Worm (Caenorhabditis elegans): Measurements from ENCODE around the gene F36H5.9.

DNA sequence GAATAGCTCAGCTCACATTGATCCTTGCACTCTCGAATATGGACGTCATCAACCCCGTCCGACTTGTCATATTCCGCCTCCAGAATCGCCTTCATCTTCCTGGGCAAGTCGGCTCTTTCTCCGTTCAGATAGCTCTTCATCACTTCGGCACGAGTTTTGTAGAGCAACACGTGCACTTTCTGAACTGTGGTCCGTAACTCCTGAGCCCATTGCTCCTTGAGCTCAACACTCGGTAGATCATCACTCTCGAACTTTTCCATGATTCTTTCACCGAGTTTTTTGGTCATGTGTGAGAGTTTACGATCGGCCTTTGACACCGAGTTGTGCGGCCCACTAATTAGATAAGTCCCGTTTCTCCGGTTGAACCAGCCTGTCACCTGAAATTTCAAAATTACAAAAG lies 17.7 kb downstream of the F36H5.9 start:
- no peak for TF ChIP-seq nhr-12 (tag; optimal IDR thresholded peaks at IDR 0.05)
- TF ChIP-seq unc-130 (tag; optimal IDR thresholded peaks at IDR 0.05), result no peak
- TF ChIP-seq skn-1 (tag; optimal IDR thresholded peaks at IDR 0.05), result no peak
- no peak for TF ChIP-seq irx-1 (tag; optimal IDR thresholded peaks at IDR 0.05)

Measured in whole organism, L1 larva.